Fruit fly (Drosophila melanogaster): Measurements from ENCODE around the gene tefu.

Gene tefu

dm6 chr3R:15242186-15243045, at the start of gene tefu, which contains the start of gene Hsc70-4 (continued):
- TF ChIP-seq Kr (GFP tag; optimal IDR thresholded peaks at IDR 0.05) (no peak), nom (GFP tag; optimal IDR thresholded peaks at IDR 0.05) (peak; percentile 64), run (tag; optimal IDR thresholded peaks at IDR 0.05) (peak; percentile 79), chn (GFP tag; optimal IDR thresholded peaks at IDR 0.05) (peak; percentile 82), pan (optimal IDR thresholded peaks at IDR 0.05) (no peak), pan (GFP tag; optimal IDR thresholded peaks at IDR 0.05 in 1 of 2, IDR thresholded peaks at IDR 0.05 in 1 of 2) (peak in 1 of 2 experiments; percentile 76), CG10366 (GFP tag; IDR thresholded peaks at IDR 0.05) (peak; percentile 74), pum (GFP tag; optimal IDR thresholded peaks at IDR 0.05) (peak; percentile 69), CG17912 (GFP tag; optimal IDR thresholded peaks at IDR 0.05) (peak; percentile 98), oc (tag; optimal IDR thresholded peaks at IDR 0.05) (no peak), tup (GFP tag; optimal IDR thresholded peaks at IDR 0.05) (peak; percentile 50), Sox100B (GFP tag; optimal IDR thresholded peaks at IDR 0.05) (peak; percentile 18), Lhr (GFP tag; optimal IDR thresholded peaks at IDR 0.05) (peak; percentile 95), CG16815 (GFP tag; optimal IDR thresholded peaks at IDR 0.05) (peak; percentile 81), grau (tag; optimal IDR thresholded peaks at IDR 0.05) (peak; percentile 80), wor (GFP tag; IDR thresholded peaks at IDR 0.05) (peak; percentile 60), CG30403 (GFP tag; optimal IDR thresholded peaks at IDR 0.05) (peak; percentile 88), CG18262 (tag; optimal IDR thresholded peaks at IDR 0.05) (no peak), bsh (GFP tag; optimal IDR thresholded peaks at IDR 0.05) (no peak), ewg (GFP tag; optimal IDR thresholded peaks at IDR 0.05) (peak; percentile 60), klu (GFP tag; IDR thresholded peaks at IDR 0.05) (peak; percentile 81), CG11560 (tag; IDR thresholded peaks at IDR 0.05) (peak; percentile 27; the same call in 1 of the 3 replicates), PHDP (tag; optimal IDR thresholded peaks at IDR 0.05) (peak; percentile 56), CG3163 (GFP tag; optimal IDR thresholded peaks at IDR 0.05) (peak; percentile 53), CG7987 (GFP tag; optimal IDR thresholded peaks at IDR 0.05) (peak; percentile 14), CG9215 (GFP tag; IDR thresholded peaks at IDR 0.05) (peak; percentile 81), ftz-f1 (GFP tag; optimal IDR thresholded peaks at IDR 0.05) (no peak), MESR4 (GFP tag; optimal IDR thresholded peaks at IDR 0.05) (peak; percentile 61), pzg (GFP tag; optimal IDR thresholded peaks at IDR 0.05) (peak; percentile 91), nmo (GFP tag; optimal IDR thresholded peaks at IDR 0.05) (peak; percentile 89), vnd (GFP tag; IDR thresholded peaks at IDR 0.05; ENCODE audit: partially characterized antibody) (no peak), sima (GFP tag; optimal IDR thresholded peaks at IDR 0.05) (peak; percentile 12), Awh (GFP tag; IDR thresholded peaks at IDR 0.05) (0 out of 2 replicates have a peak, but pooled peaks have one; percentile 8), lmd (GFP tag; IDR thresholded peaks at IDR 0.05) (peak; percentile 86), CG10654 (GFP tag; optimal IDR thresholded peaks at IDR 0.05) (peak; percentile 81), CG34224 (GFP tag; IDR thresholded peaks at IDR 0.05; ENCODE audit: partially characterized antibody) (no peak), so (GFP tag; IDR thresholded peaks at IDR 0.05) (peak; percentile 62; the same call in 1 of the 3 replicates), CG31365 (tag; optimal IDR thresholded peaks at IDR 0.05) (peak; percentile 4), CG10462 (GFP tag; optimal IDR thresholded peaks at IDR 0.05) (peak; percentile 28), pita (GFP tag; optimal IDR thresholded peaks at IDR 0.05) (no peak), CG4730 (GFP tag; IDR thresholded peaks at IDR 0.05) (peak; percentile 63), disco-r (GFP tag; optimal IDR thresholded peaks at IDR 0.05) (no peak), Dek (tag; optimal IDR thresholded peaks at IDR 0.05) (peak; percentile 75), slou (GFP tag; optimal IDR thresholded peaks at IDR 0.05) (peak; percentile 81), p53 (GFP tag; optimal IDR thresholded peaks at IDR 0.05) (peak; percentile 1), gro (GFP tag; optimal IDR thresholded peaks at IDR 0.05) (peak; percentile 4), CG17361 (GFP tag; IDR thresholded peaks at IDR 0.05) (peak; percentile 91), fd3F (GFP tag; optimal IDR thresholded peaks at IDR 0.05) (peak; percentile 33), CG11247 (GFP tag; IDR thresholded peaks at IDR 0.05) (peak; percentile 48; the same call in 1 of the 2 replicates)

All from whole organism, embryonic.